Fruit fly (Drosophila melanogaster): ENCODE results near the gene Cpr65Ec.

The Cpr65Ec gene

dm6 chr3L:7133699-7134655, 41.0 kb downstream of the Cpr65Ec start, which contains the start of gene melt (continued):
- peak; percentile 33; the same call in 1 of the 2 replicates for TF ChIP-seq ham (GFP tag; IDR thresholded peaks at IDR 0.05)
- TF ChIP-seq CG17361 (GFP tag; IDR thresholded peaks at IDR 0.05) = peak; percentile 96
- peak; percentile 83 for TF ChIP-seq Six4 (GFP tag; optimal IDR thresholded peaks at IDR 0.05)
- peak; percentile 67 for TF ChIP-seq CG8281 (tag; optimal IDR thresholded peaks at IDR 0.05)
- 0 out of 2 replicates have a peak, but pooled peaks have one; percentile 36 for TF ChIP-seq Gsc (GFP tag; IDR thresholded peaks at IDR 0.05)
- peak; percentile 44 for TF ChIP-seq Ravus (GFP tag; IDR thresholded peaks at IDR 0.05)
- TF ChIP-seq disco-r (GFP tag; optimal IDR thresholded peaks at IDR 0.05) = peak; percentile 79
- peak; percentile 94 for TF ChIP-seq nmo (GFP tag; optimal IDR thresholded peaks at IDR 0.05)
- peak; percentile 91 for TF ChIP-seq CG17829 (tag; optimal IDR thresholded peaks at IDR 0.05)
- peak; percentile 43; the same call in 1 of the 3 replicates for TF ChIP-seq ase (GFP tag; IDR thresholded peaks at IDR 0.05)
- peak; percentile 91 for TF ChIP-seq CG13775 (GFP tag; optimal IDR thresholded peaks at IDR 0.05)
- peak; percentile 78 for TF ChIP-seq CG12219 (GFP tag; optimal IDR thresholded peaks at IDR 0.05)
- peak; percentile 76 for TF ChIP-seq ERR (GFP tag; optimal IDR thresholded peaks at IDR 0.05)
- TF ChIP-seq HLH3B (GFP tag; IDR thresholded peaks at IDR 0.05) = no peak; the same call in 1 of the 2 replicates
- TF ChIP-seq Xbp1 (GFP tag; optimal IDR thresholded peaks at IDR 0.05) = peak; percentile 88
- TF ChIP-seq bbx (GFP tag; IDR thresholded peaks at IDR 0.05; ENCODE audit: partially characterized antibody) = peak; percentile 49; the same call in 1 of the 2 replicates
- peak; percentile 87 to 91 for TF ChIP-seq Hr51 (GFP tag; optimal IDR thresholded peaks at IDR 0.05)
- TF ChIP-seq CG14014 (GFP tag; IDR thresholded peaks at IDR 0.05) = peak; percentile 50
- peak; percentile 85 for TF ChIP-seq HHEX (GFP tag; optimal IDR thresholded peaks at IDR 0.05)
- TF ChIP-seq CG3407 (GFP tag; optimal IDR thresholded peaks at IDR 0.05) = peak; percentile 68
- TF ChIP-seq CG10147 (GFP tag; optimal IDR thresholded peaks at IDR 0.05) = peak; percentile 87
- TF ChIP-seq CG10366 (GFP tag; IDR thresholded peaks at IDR 0.05) = peak; percentile 60
- TF ChIP-seq Myb (GFP tag; optimal IDR thresholded peaks at IDR 0.05) = peak; percentile 71
- TF ChIP-seq GATAe (GFP tag; conservative IDR thresholded peaks at IDR 0.05) = no peak
- peak; percentile 49 for TF ChIP-seq salm (tag; optimal IDR thresholded peaks at IDR 0.05)
- peak in 1 of 3 experiments; percentile 38 for TF ChIP-seq Stat92E (GFP tag; optimal IDR thresholded peaks at IDR 0.05)
- 0 out of 2 replicates have a peak, but pooled peaks have one; percentile 25 for TF ChIP-seq dimm (GFP tag; IDR thresholded peaks at IDR 0.05)
- peak; percentile 24 for TF ChIP-seq abd-A (tag; optimal IDR thresholded peaks at IDR 0.05)
- TF ChIP-seq Optix (GFP tag; IDR thresholded peaks at IDR 0.05) = peak; percentile 63; the same call in 2 of the 3 replicates
- TF ChIP-seq CG13624 (GFP tag; optimal IDR thresholded peaks at IDR 0.05) = peak; percentile 90
- TF ChIP-seq nerfin-2 (GFP tag; IDR thresholded peaks at IDR 0.05; ENCODE audit: partially characterized antibody) = no peak
- peak; percentile 81 for TF ChIP-seq CG15601 (tag; optimal IDR thresholded peaks at IDR 0.05)
- peak; percentile 77 for TF ChIP-seq CG17568 (GFP tag; optimal IDR thresholded peaks at IDR 0.05)
- peak; percentile 26; the same call in 1 of the 3 replicates for TF ChIP-seq C15 (GFP tag; IDR thresholded peaks at IDR 0.05)
- TF ChIP-seq ac (GFP tag; optimal IDR thresholded peaks at IDR 0.05) = peak; percentile 70
- TF ChIP-seq ken (GFP tag; IDR thresholded peaks at IDR 0.05) = peak; percentile 61; the same call in 2 of the 3 replicates
- TF ChIP-seq dpn (GFP tag; optimal IDR thresholded peaks at IDR 0.05) = peak; percentile 87 to 92
- 0 out of 2 replicates have a peak, but pooled peaks have one; percentile 41 for TF ChIP-seq stc (GFP tag; IDR thresholded peaks at IDR 0.05)
- peak in 1 of 3 experiments; percentile 90 for TF ChIP-seq lola (GFP tag; optimal IDR thresholded peaks at IDR 0.05)
- TF ChIP-seq Adf1 (GFP tag; IDR thresholded peaks at IDR 0.05) = peak; percentile 52; the same call in 1 of the 2 replicates
- peak; percentile 64; the same call in 1 of the 2 replicates for TF ChIP-seq CG8765 (GFP tag; IDR thresholded peaks at IDR 0.05)
- TF ChIP-seq CG2116 (GFP tag; optimal IDR thresholded peaks at IDR 0.05) = peak; percentile 71
- TF ChIP-seq gt (GFP tag; IDR thresholded peaks at IDR 0.05) = 0 out of 2 replicates have a peak, but pooled peaks have one; percentile 47
- no peak for TF ChIP-seq fru (optimal IDR thresholded peaks at IDR 0.05)
- peak; percentile 79 for TF ChIP-seq CG15696 (tag; optimal IDR thresholded peaks at IDR 0.05)
- no peak for TF ChIP-seq CG7963 (GFP tag; IDR thresholded peaks at IDR 0.05; ENCODE audit: partially characterized antibody)
- peak; percentile 90 for TF ChIP-seq Deaf1 (tag; optimal IDR thresholded peaks at IDR 0.05)

Data from whole organism, embryonic.